Worm (Caenorhabditis elegans) whole organism, midembryonic: ENCODE data around the gene mom-1.

Source experiments
- T22C8.4 ChIP-seq: fragments of 200-800 bp; sonication (Bioruptor generic); IDR thresholded peaks from 2 replicates; pipeline ENCODE4 v1.3.6; 2022; ENCODE audit warnings: missing genetic modification characterization, missing compliant biosample characterization
- cog-1 ChIP-seq: sonication (generic microtip); optimal IDR thresholded peaks from 2 replicates; lab custom pipeline; 2016; ENCODE audit warnings: missing genetic modification characterization, missing compliant biosample characterization
- flt-1 ChIP-seq: fragments of 200-800 bp; sonication (Bioruptor generic); IDR thresholded peaks from 2 replicates; pipeline ENCODE4 v1.3.6; 2022; ENCODE audit warnings: missing genetic modification characterization, missing compliant biosample characterization
- klf-2 ChIP-seq: fragments of 200-800 bp; sonication (Bioruptor generic); conservative IDR thresholded peaks from 2 replicates; pipeline ENCODE4 v1.3.6; 2022; ENCODE audit warnings: missing genetic modification reagents, missing genetic modification characterization, missing compliant biosample characterization
- med-1 ChIP-seq: sonication (generic microtip); optimal IDR thresholded peaks from 2 replicates; lab custom pipeline; 2017; ENCODE audit warnings: missing genetic modification characterization, mild to moderate bottlenecking, missing compliant biosample characterization, antibody characterized with exemption, missing genetic modification reagents; ENCODE audit not compliant: insufficient read depth
- tab-1 ChIP-seq: fragments of 200-800 bp; sonication (Bioruptor generic); IDR thresholded peaks from 2 replicates; pipeline ENCODE4 v1.3.6; 2022; ENCODE audit warnings: missing genetic modification characterization, missing compliant biosample characterization
- ztf-23 ChIP-seq: fragments of 200-800 bp; sonication (Bioruptor generic); IDR thresholded peaks from 2 replicates; pipeline ENCODE4 v1.3.6; 2022; ENCODE audit warnings: missing genetic modification reagents, missing genetic modification characterization, missing compliant biosample characterization
- ztf-29 ChIP-seq: fragments of 200-800 bp; sonication (Bioruptor generic); IDR thresholded peaks from 2 replicates; pipeline ENCODE4 v1.3.6; 2022; ENCODE audit warnings: missing genetic modification reagents, missing genetic modification characterization, missing compliant biosample characterization

ce11 chrX:6253160-6253559 lies 39.8 kb upstream of the mom-1 start:
- TF ChIP-seq med-1 (no peak), flt-1 (GFP tag; lab: Robert Waterston, UW) (no peak; the same call in 1 of the 2 replicates), ztf-23 (GFP tag; lab: Robert Waterston, UW) (no peak), T22C8.4 (no peak), ztf-29 (GFP tag; lab: Robert Waterston, UW) (no peak), cog-1 (no peak), tab-1 (GFP tag; lab: Robert Waterston, UW) (no peak), klf-2 (no peak)
